Worm (Caenorhabditis elegans): ENCODE measurements around the gene Y14H12A.1.

The Y14H12A.1 gene

ce11 chrII:3958673-3959299 lies 34.2 kb upstream of the Y14H12A.1 start (continued):
- TF ChIP-seq lir-3 (tag; optimal IDR thresholded peaks at IDR 0.05; ENCODE audit: poor library complexity) (peak; percentile 66), fos-1 (tag; optimal IDR thresholded peaks at IDR 0.05) (peak; percentile 17), hlh-17 (GFP tag; optimal IDR thresholded peaks at IDR 0.05; ENCODE audit: borderline replicate concordance) (no peak), mdl-1 (tag; optimal IDR thresholded peaks at IDR 0.05) (peak; percentile 68 to 87), unc-98 (GFP tag; IDR thresholded peaks at IDR 0.05) (0 out of 2 replicates have a peak, but pooled peaks have one; percentile 20), nhr-85 (tag) (peak; percentile 69), ceh-8 (GFP tag; optimal IDR thresholded peaks at IDR 0.05) (peak; percentile 28), unc-130 (tag; optimal IDR thresholded peaks at IDR 0.05) (peak; percentile 41), snpc-4 (tag; optimal IDR thresholded peaks at IDR 0.05) (no peak), egl-27 (tag; optimal IDR thresholded peaks at IDR 0.05) (no peak), snu-23 (GFP tag; optimal IDR thresholded peaks at IDR 0.05) (peak; percentile 81), fkh-4 (tag; optimal IDR thresholded peaks at IDR 0.05; ENCODE audit: borderline replicate concordance) (no peak), aha-1 (tag; optimal IDR thresholded peaks at IDR 0.05) (no peak), sox-4 (tag; optimal IDR thresholded peaks at IDR 0.05) (no peak), zag-1 (tag; optimal IDR thresholded peaks at IDR 0.05) (no peak), ceh-90 (tag; optimal IDR thresholded peaks at IDR 0.05) (no peak), pqm-1 (tag; optimal IDR thresholded peaks at IDR 0.05) (no peak), tbx-2 (tag; optimal IDR thresholded peaks at IDR 0.05) (peak; percentile 82), mef-2 (tag; optimal IDR thresholded peaks at IDR 0.05) (no peak), fkh-10 (GFP tag; optimal IDR thresholded peaks at IDR 0.05) (no peak), nhr-90 (tag; optimal IDR thresholded peaks at IDR 0.05; ENCODE audit: poor library complexity) (peak; percentile 59), lsy-2 (tag; optimal IDR thresholded peaks at IDR 0.05) (peak; percentile 62 to 75), blmp-1 (tag; optimal IDR thresholded peaks at IDR 0.05) (no peak), zip-4 (GFP tag; optimal IDR thresholded peaks at IDR 0.05) (no peak), nhr-20 (tag; optimal IDR thresholded peaks at IDR 0.05) (peak; percentile 83), swsn-7 (tag; optimal IDR thresholded peaks at IDR 0.05) (peak; percentile 75), mep-1 (tag; optimal IDR thresholded peaks at IDR 0.05) (peak; percentile 62), ets-5 (GFP tag; IDR thresholded peaks at IDR 0.05) (no peak), isw-1 (GFP tag; IDR thresholded peaks at IDR 0.05) (peak; percentile 33; the same call in 1 of the 2 replicates), alr-1 (tag; optimal IDR thresholded peaks at IDR 0.05; ENCODE audit: borderline replicate concordance) (no peak), dsc-1 (tag; optimal IDR thresholded peaks at IDR 0.05) (peak; percentile 65), rnt-1 (tag; optimal IDR thresholded peaks at IDR 0.05) (peak; percentile 57)

- TF ChIP-seq zip-4 (GFP tag; optimal IDR thresholded peaks at IDR 0.05) (no peak), mep-1 (tag; optimal IDR thresholded peaks at IDR 0.05) (no peak), fkh-10 (GFP tag; optimal IDR thresholded peaks at IDR 0.05) (no peak), unc-86 (tag; optimal IDR thresholded peaks at IDR 0.05) (peak; percentile 35), lin-14 (GFP tag; optimal IDR thresholded peaks at IDR 0.05) (peak; percentile 60)
These were observed 33.4 kb upstream of the Y14H12A.1 start for ce11 chrII:3959432-3960102.

- TF ChIP-seq nhr-71 (tag; optimal IDR thresholded peaks at IDR 0.05) (peak; percentile 26), lin-14 (GFP tag; optimal IDR thresholded peaks at IDR 0.05) (peak; percentile 80), swsn-7 (tag; optimal IDR thresholded peaks at IDR 0.05) (peak; percentile 9), tbx-2 (tag; optimal IDR thresholded peaks at IDR 0.05) (peak; percentile 1), nhr-237 (tag; optimal IDR thresholded peaks at IDR 0.05) (no peak), zag-1 (tag; optimal IDR thresholded peaks at IDR 0.05) (peak; percentile 74), aly-2 (tag; optimal IDR thresholded peaks at IDR 0.05) (no peak), alr-1 (tag; optimal IDR thresholded peaks at IDR 0.05; ENCODE audit: borderline replicate concordance) (no peak), nhr-11 (tag; optimal IDR thresholded peaks at IDR 0.05) (no peak), fkh-10 (GFP tag; optimal IDR thresholded peaks at IDR 0.05) (peak; percentile 53), nhr-28 (tag; optimal IDR thresholded peaks at IDR 0.05) (no peak), snu-23 (GFP tag; optimal IDR thresholded peaks at IDR 0.05) (peak; percentile 7), ceh-82 (tag; optimal IDR thresholded peaks at IDR 0.05) (peak in 1 of 3 experiments; percentile 24), rnt-1 (tag; optimal IDR thresholded peaks at IDR 0.05) (no peak), elt-3 (tag; optimal IDR thresholded peaks at IDR 0.05) (no peak), lsy-2 (tag; optimal IDR thresholded peaks at IDR 0.05) (peak in 1 of 2 experiments; percentile 52), dsc-1 (tag; optimal IDR thresholded peaks at IDR 0.05) (no peak), efl-1 (optimal IDR thresholded peaks at IDR 0.05) (peak; percentile 24 to 31), efl-1 (GFP tag; optimal IDR thresholded peaks at IDR 0.05 in 1 of 2) (no peak)
These were observed 32.7 kb upstream of the Y14H12A.1 start for ce11 chrII:3960276-3960675.
